Fruit fly (Drosophila melanogaster): ENCODE measurements around the gene Wdr81.

dm6 chr2L:12001132-12001531 is 19.6 kb downstream of the Wdr81 start:
- TF ChIP-seq pan (optimal IDR thresholded peaks at IDR 0.05) (no peak), psq (optimal IDR thresholded peaks at IDR 0.05) (no peak), EcR (GFP tag; optimal IDR thresholded peaks at IDR 0.05) (no peak), usp (GFP tag; optimal IDR thresholded peaks at IDR 0.05) (no peak), Dll (optimal IDR thresholded peaks at IDR 0.05) (no peak), CG8478 (optimal IDR thresholded peaks at IDR 0.05) (no peak)

Data from whole organism.